Fruit fly (Drosophila melanogaster) whole organism, embryonic: ENCODE data around the gene REG.

ENCODE experiments used
- CG10959 ChIP-seq: fragments of 200-800 bp; sonication (Bioruptor generic); IDR thresholded peaks from 2 replicates; pipeline ENCODE4 v1.3.6; 2022; ENCODE audit warnings: missing biosample characterization, missing genetic modification characterization
- CG11696 ChIP-seq: fragments of 200-800 bp; sonication (Bioruptor generic); IDR thresholded peaks from 2 replicates; pipeline ENCODE4 v1.3.6; 2022; ENCODE audit warnings: missing biosample characterization, missing genetic modification characterization
- CG12219 ChIP-seq: fragments of 200-800 bp; sonication (Bioruptor generic); optimal IDR thresholded peaks from 3 replicates; lab custom pipeline; 2018; ENCODE audit warnings: missing biosample characterization, mild to moderate bottlenecking, missing genetic modification characterization
- CG12299 ChIP-seq: fragments of 200-800 bp; sonication (Bioruptor generic); optimal IDR thresholded peaks from 2 replicates; lab custom pipeline; 2018; ENCODE audit warnings: missing biosample characterization, mild to moderate bottlenecking, missing genetic modification characterization
- CG12769 ChIP-seq: fragments of 200-800 bp; sonication (Bioruptor generic); optimal IDR thresholded peaks from 2 replicates; lab custom pipeline; 2019; ENCODE audit warnings: missing biosample characterization, mild to moderate bottlenecking, missing genetic modification characterization, moderate library complexity
- CG13424 ChIP-seq: fragments of 200-800 bp; sonication (Bioruptor generic); optimal IDR thresholded peaks from 2 replicates; lab custom pipeline; 2019; ENCODE audit warnings: missing biosample characterization, mild to moderate bottlenecking, missing genetic modification characterization, moderate library complexity
- CG15011 ChIP-seq: fragments of 200-800 bp; sonication (Bioruptor generic); optimal IDR thresholded peaks from 3 replicates; lab custom pipeline; 2018; ENCODE audit warnings: missing biosample characterization, mild to moderate bottlenecking, missing genetic modification characterization
- CG1529 ChIP-seq: fragments of 200-800 bp; sonication (Bioruptor generic); optimal IDR thresholded peaks from 3 replicates; lab custom pipeline; 2018; ENCODE audit warnings: missing biosample characterization, missing genetic modification characterization
- CG16815 ChIP-seq: fragments of 200-800 bp; sonication (Bioruptor generic); optimal IDR thresholded peaks from 3 replicates; lab custom pipeline; 2017; ENCODE audit warnings: missing biosample characterization, mild to moderate bottlenecking, missing genetic modification characterization
- CG1832 ChIP-seq: fragments of 200-800 bp; sonication (Bioruptor generic); optimal IDR thresholded peaks from 2 replicates; lab custom pipeline; 2017; ENCODE audit warnings: missing biosample characterization, mild to moderate bottlenecking, missing genetic modification characterization, inconsistent platforms
- CG2199 ChIP-seq: fragments of 200-800 bp; sonication (Bioruptor generic); IDR thresholded peaks from 3 replicates; pipeline ENCODE4 v1.3.6; 2022; ENCODE audit warnings: missing biosample characterization, missing genetic modification characterization
- CG3065 ChIP-seq: fragments of 200-800 bp; sonication (Bioruptor generic); optimal IDR thresholded peaks from 2 replicates; lab custom pipeline; 2016; ENCODE audit warnings: missing biosample characterization, missing genetic modification characterization
- CG33557 ChIP-seq: fragments of 200-800 bp; sonication (Bioruptor generic); optimal IDR thresholded peaks from 2 replicates; lab custom pipeline; 2019; ENCODE audit warnings: missing biosample characterization, mild to moderate bottlenecking, missing genetic modification characterization, moderate library complexity
- CG34422 ChIP-seq: fragments of 200-800 bp; sonication (Bioruptor generic); IDR thresholded peaks from 3 replicates; pipeline ENCODE4 v1.3.6; 2022; ENCODE audit warnings: missing biosample characterization, missing genetic modification characterization
- CG6272 ChIP-seq: fragments of 200-800 bp; sonication (Bioruptor generic); IDR thresholded peaks from 2 replicates; pipeline ENCODE4 v1.3.6; 2022; ENCODE audit warnings: missing biosample characterization, missing genetic modification characterization
- CG8478 ChIP-seq: fragments of >200 bp; optimal IDR thresholded peaks from 2 replicates; lab custom pipeline; 2018
- CG9727 ChIP-seq: fragments of 200-800 bp; sonication (Bioruptor generic); optimal IDR thresholded peaks from 3 replicates; lab custom pipeline; 2017; ENCODE audit warnings: missing biosample characterization, mild to moderate bottlenecking, missing genetic modification characterization
- Deaf1 ChIP-seq: fragments of 200-800 bp; optimal IDR thresholded peaks from 3 replicates; lab custom pipeline; 2019; ENCODE audit warnings: missing biosample characterization, mild to moderate bottlenecking, missing genetic modification characterization, moderate library complexity
- Dek ChIP-seq: fragments of 200-800 bp; sonication (Bioruptor generic); optimal IDR thresholded peaks from 3 replicates; lab custom pipeline; 2019; ENCODE audit warnings: missing biosample characterization, mild to moderate bottlenecking, missing genetic modification characterization, moderate library complexity
- Fer1 ChIP-seq: fragments of 200-800 bp; sonication (Bioruptor generic); optimal IDR thresholded peaks from 2 replicates; lab custom pipeline; 2017; ENCODE audit warnings: missing biosample characterization, mild to moderate bottlenecking, missing genetic modification characterization
- GATAe ChIP-seq: fragments of 200-800 bp; sonication (Bioruptor generic); conservative IDR thresholded peaks from 2 replicates; pipeline ENCODE4 v1.3.6; 2022; ENCODE audit warnings: missing biosample characterization, missing genetic modification characterization
- HLH4C ChIP-seq: fragments of 200-800 bp; sonication (Bioruptor generic); IDR thresholded peaks from 3 replicates; pipeline ENCODE4 v1.3.6; 2022; ENCODE audit warnings: missing biosample characterization, missing genetic modification characterization; ENCODE audit not compliant: partially characterized antibody
- HLH54F ChIP-seq: fragments of 200-800 bp; sonication (Bioruptor generic); optimal IDR thresholded peaks from 3 replicates; lab custom pipeline; 2016; ENCODE audit warnings: missing biosample characterization, missing genetic modification characterization
- Hr3 ChIP-seq: fragments of 200-800 bp; sonication (Bioruptor generic); optimal IDR thresholded peaks from 3 replicates; lab custom pipeline; 2016; ENCODE audit warnings: missing biosample characterization, missing genetic modification characterization
- Hr78 ChIP-seq, 2 experiments: fragments of 200-800 bp in 1 of 2; fragments of >200 bp in 1 of 2; sonication (Bioruptor generic) in 1 of 2; optimal IDR thresholded peaks; 2 replicates each; lab custom pipeline; 2017 to 2019; ENCODE audit warnings: missing biosample characterization in 2 of 2, missing genetic modification characterization in 2 of 2, mild to moderate bottlenecking in 1 of 2, moderate library complexity in 1 of 2
- Kr ChIP-seq: fragments of 200-800 bp; sonication (Bioruptor generic); optimal IDR thresholded peaks from 2 replicates; lab custom pipeline; 2017; ENCODE audit warnings: missing biosample characterization, mild to moderate bottlenecking, missing genetic modification characterization
- MESR4 ChIP-seq: fragments of 200-800 bp; sonication (Bioruptor generic); optimal IDR thresholded peaks from 2 replicates; lab custom pipeline; 2018; ENCODE audit warnings: missing biosample characterization, mild to moderate bottlenecking, missing genetic modification characterization, moderate library complexity
- Side ChIP-seq: fragments of 200-800 bp; sonication (Bioruptor generic); optimal IDR thresholded peaks from 2 replicates; lab custom pipeline; 2016; ENCODE audit warnings: missing biosample characterization, missing genetic modification characterization
- bbx ChIP-seq: fragments of 200-800 bp; sonication (Bioruptor generic); IDR thresholded peaks from 2 replicates; pipeline ENCODE4 v1.3.6; 2022; ENCODE audit warnings: missing biosample characterization, missing genetic modification characterization; ENCODE audit not compliant: partially characterized antibody
- bcd ChIP-seq: fragments of 200-800 bp; sonication (Bioruptor generic); optimal IDR thresholded peaks from 2 replicates; lab custom pipeline; 2017; ENCODE audit warnings: missing biosample characterization, mild to moderate bottlenecking, missing genetic modification characterization
- bigmax ChIP-seq: fragments of 200-800 bp; sonication (Bioruptor generic); optimal IDR thresholded peaks from 2 replicates; lab custom pipeline; 2018; ENCODE audit warnings: missing biosample characterization, mild to moderate bottlenecking, missing genetic modification characterization
- chinmo ChIP-seq: fragments of 200-800 bp; sonication (Bioruptor generic); IDR thresholded peaks from 4 replicates; pipeline ENCODE4 v1.3.6; 2022; ENCODE audit warnings: missing biosample characterization, missing genetic modification characterization; ENCODE audit not compliant: partially characterized antibody
- chm ChIP-seq: fragments of 200-800 bp; sonication (Bioruptor generic); IDR thresholded peaks from 2 replicates; pipeline ENCODE4 v1.3.6; 2022; ENCODE audit warnings: missing biosample characterization, missing genetic modification characterization
- crol ChIP-seq: fragments of 200-800 bp; sonication (Bioruptor generic); IDR thresholded peaks from 2 replicates; pipeline ENCODE4 v1.3.6; 2022; ENCODE audit warnings: missing biosample characterization, missing genetic modification characterization
- dm ChIP-seq: fragments of 200-800 bp; sonication (Bioruptor generic); optimal IDR thresholded peaks from 3 replicates; lab custom pipeline; 2016; ENCODE audit warnings: missing biosample characterization, missing genetic modification characterization
- ewg ChIP-seq: fragments of 200-800 bp; sonication (Bioruptor generic); optimal IDR thresholded peaks from 3 replicates; lab custom pipeline; 2017; ENCODE audit warnings: mild to moderate bottlenecking, missing biosample characterization, missing genetic modification reagents, missing genetic modification characterization
- fd102C ChIP-seq: fragments of 200-800 bp; sonication (Bioruptor generic); optimal IDR thresholded peaks from 2 replicates; lab custom pipeline; 2018; ENCODE audit warnings: missing biosample characterization, mild to moderate bottlenecking, missing genetic modification characterization, moderate library complexity
- ftz-f1 ChIP-seq: fragments of 200-800 bp; sonication (Bioruptor generic); optimal IDR thresholded peaks from 2 replicates; lab custom pipeline; 2016; ENCODE audit warnings: missing biosample characterization, missing genetic modification characterization
- hbn ChIP-seq: fragments of 200-800 bp; sonication (Bioruptor generic); IDR thresholded peaks from 2 replicates; pipeline ENCODE4 v1.3.6; 2022; ENCODE audit warnings: missing biosample characterization, missing genetic modification characterization; ENCODE audit not compliant: partially characterized antibody
- mam ChIP-seq: fragments of 200-800 bp; sonication (Bioruptor generic); optimal IDR thresholded peaks from 3 replicates; lab custom pipeline; 2016; ENCODE audit warnings: missing biosample characterization, missing genetic modification characterization
- nau ChIP-seq: fragments of 200-800 bp; sonication (Bioruptor generic); optimal IDR thresholded peaks from 3 replicates; lab custom pipeline; 2017; ENCODE audit warnings: missing biosample characterization, mild to moderate bottlenecking, missing genetic modification characterization, missing genetic modification reagents
- nerfin-1 ChIP-seq: fragments of 200-800 bp; sonication (Bioruptor generic); optimal IDR thresholded peaks from 3 replicates; lab custom pipeline; 2019; ENCODE audit warnings: missing biosample characterization, mild to moderate bottlenecking, missing genetic modification characterization, moderate library complexity
- nom ChIP-seq: fragments of 200-800 bp; sonication (Bioruptor generic); optimal IDR thresholded peaks from 2 replicates; lab custom pipeline; 2017; ENCODE audit warnings: missing biosample characterization, missing genetic modification characterization, mild to moderate bottlenecking, moderate library complexity, missing genetic modification reagents
- scrt ChIP-seq: fragments of 200-800 bp; sonication (Bioruptor generic); optimal IDR thresholded peaks from 2 replicates; lab custom pipeline; 2018; ENCODE audit warnings: missing biosample characterization, mild to moderate bottlenecking, missing genetic modification characterization, moderate library complexity
- sens ChIP-seq: fragments of 200-800 bp; sonication (Bioruptor generic); peaks from one replicate; lab custom pipeline; 2016; ENCODE audit warnings: missing biosample characterization, missing genetic modification characterization
- sqz ChIP-seq: fragments of 200-800 bp; sonication (Bioruptor generic); optimal IDR thresholded peaks from 3 replicates; lab custom pipeline; 2018; ENCODE audit warnings: missing biosample characterization, mild to moderate bottlenecking, missing genetic modification characterization
- sr ChIP-seq: fragments of 200-800 bp; sonication (Bioruptor generic); IDR thresholded peaks from 3 replicates; pipeline ENCODE4 v1.3.6; 2022; ENCODE audit warnings: missing biosample characterization, missing genetic modification characterization
- sug ChIP-seq: fragments of 200-800 bp; optimal IDR thresholded peaks from 2 replicates; lab custom pipeline; 2019; ENCODE audit warnings: missing biosample characterization, mild to moderate bottlenecking, missing genetic modification characterization, moderate library complexity
- tio ChIP-seq: fragments of 200-800 bp; sonication (Bioruptor generic); optimal IDR thresholded peaks from 2 replicates; lab custom pipeline; 2017; ENCODE audit warnings: missing biosample characterization, missing genetic modification characterization, inconsistent platforms
- twi ChIP-seq: fragments of 200-800 bp; optimal IDR thresholded peaks from 2 replicates; lab custom pipeline; 2019; ENCODE audit warnings: missing biosample characterization, mild to moderate bottlenecking, missing genetic modification characterization, moderate library complexity
- unpg ChIP-seq: fragments of 200-800 bp; sonication (Bioruptor generic); optimal IDR thresholded peaks from 3 replicates; lab custom pipeline; 2018; ENCODE audit warnings: missing biosample characterization, mild to moderate bottlenecking, missing genetic modification characterization, moderate library complexity

REG gene

DNA sequence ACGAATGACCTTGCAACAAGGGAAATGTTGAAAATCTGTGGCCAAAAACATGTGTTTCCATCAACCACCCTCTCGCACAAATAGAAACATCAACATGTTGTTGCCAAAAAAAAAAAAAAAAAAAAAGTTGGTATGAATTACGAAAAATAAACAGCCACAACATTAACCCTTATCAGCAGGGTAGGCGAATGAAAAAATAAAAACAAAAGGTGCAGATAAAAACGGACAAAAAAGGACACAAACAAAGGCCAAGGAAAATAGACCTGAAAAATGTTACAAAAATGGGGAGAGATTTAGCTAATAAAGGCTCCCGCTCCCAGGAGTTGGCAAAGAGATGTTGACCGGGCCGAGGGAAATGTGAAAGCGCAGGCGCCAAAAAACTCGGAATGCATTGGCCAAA, 2.7 kb upstream of the REG start:
- TF ChIP-seq Fer1 (GFP tag; lab: Kevin White, UChicago) (no peak), tio (no peak), CG6272 (GFP tag; lab: Robert Waterston, UW) (no peak), CG9727 (GFP tag; lab: Kevin White, UChicago) (no peak), Deaf1 (tag; lab: Kevin White, UChicago) (no peak), sqz (GFP tag; lab: Kevin White, UChicago) (peak; percentile 47), hbn (GFP tag; lab: Robert Waterston, UW) (no peak), CG11696 (GFP tag; lab: Robert Waterston, UW) (no peak), Dek (tag; lab: Kevin White, UChicago) (no peak), CG12299 (tag; lab: Kevin White, UChicago) (no peak), Kr (GFP tag; lab: Kevin White, UChicago) (no peak), mam (no peak), scrt (GFP tag; lab: Kevin White, UChicago) (peak; percentile 26), HLH54F (no peak), Side (GFP tag; lab: Kevin White, UChicago) (no peak), sug (no peak), nerfin-1 (tag; lab: Kevin White, UChicago) (no peak), unpg (GFP tag; lab: Kevin White, UChicago) (no peak), CG3065 (GFP tag; lab: Kevin White, UChicago) (no peak), CG8478 (lab: Kevin White, UChicago) (no peak), nom (GFP tag; lab: Kevin White, UChicago) (peak; percentile 76), CG33557 (GFP tag; lab: Kevin White, UChicago) (no peak), CG16815 (no peak), ewg (GFP tag; lab: Kevin White, UChicago) (peak; percentile 15), CG12769 (no peak), CG15011 (GFP tag; lab: Kevin White, UChicago) (no peak)

DNA sequence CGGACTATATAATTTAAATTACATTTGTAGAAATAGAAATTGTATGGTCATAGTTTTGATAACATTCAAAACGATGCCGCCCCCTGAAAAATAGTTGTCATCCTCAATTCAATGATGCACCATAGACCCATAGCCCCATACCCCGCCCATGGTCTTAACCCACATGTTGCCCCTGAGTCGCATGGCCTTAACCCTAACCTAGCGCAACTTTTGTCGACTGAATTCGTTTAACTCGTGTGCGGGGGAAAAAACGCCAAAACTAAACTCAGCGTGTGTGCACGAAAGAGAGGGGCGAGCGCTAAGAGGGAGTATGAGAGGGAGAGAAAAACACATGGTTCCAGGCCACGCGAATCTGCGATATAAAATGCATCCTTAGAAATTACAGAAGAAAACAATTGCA, 1.7 kb upstream of the REG start:
- no peak for TF ChIP-seq fd102C (GFP tag; lab: Kevin White, UChicago)
- no peak for TF ChIP-seq GATAe (GFP tag; lab: Robert Waterston, UW)
- TF ChIP-seq ftz-f1 (GFP tag; lab: Kevin White, UChicago), result peak; percentile 49
- peak; percentile 26; the same call in 1 of the 3 replicates for TF ChIP-seq CG34422 (GFP tag; lab: Robert Waterston, UW)
- peak; percentile 57; the same call in 2 of the 3 replicates for TF ChIP-seq sr (GFP tag; lab: Robert Waterston, UW)
- TF ChIP-seq Hr78 (GFP tag; optimal IDR thresholded peaks at IDR 0.05; lab: Kevin White, UChicago), result peak in 1 of 2 experiments; percentile 22
- TF ChIP-seq dm (GFP tag; lab: Kevin White, UChicago), result peak; percentile 27
- TF ChIP-seq scrt (GFP tag; lab: Kevin White, UChicago), result peak; percentile 14
- no peak for TF ChIP-seq Hr3
- TF ChIP-seq crol (GFP tag; lab: Robert Waterston, UW), result peak; percentile 41
- peak; percentile 53 for TF ChIP-seq CG10959 (GFP tag; lab: Robert Waterston, UW)
- 0 out of 3 replicates have a peak, but pooled peaks have one; percentile 7 for TF ChIP-seq HLH4C (GFP tag; lab: Robert Waterston, UW)
- peak; percentile 9 for TF ChIP-seq sens (GFP tag; lab: Kevin White, UChicago)
- peak; percentile 51 for TF ChIP-seq twi (tag; lab: Kevin White, UChicago)
- peak; percentile 28 for TF ChIP-seq bigmax (GFP tag; lab: Kevin White, UChicago)
- no peak for TF ChIP-seq CG13424 (tag; lab: Kevin White, UChicago)
- TF ChIP-seq nau (GFP tag; lab: Kevin White, UChicago), result no peak
- TF ChIP-seq chm (GFP tag; lab: Robert Waterston, UW), result no peak
- peak; percentile 11; the same call in 1 of the 2 replicates for TF ChIP-seq bbx (GFP tag; lab: Robert Waterston, UW)
- TF ChIP-seq CG2199 (GFP tag; lab: Robert Waterston, UW), result 0 out of 3 replicates have a peak, but pooled peaks have one; percentile 37
- TF ChIP-seq CG12219 (GFP tag; lab: Kevin White, UChicago), result no peak
- 0 out of 4 replicates have a peak, but pooled peaks have one; percentile 29 for TF ChIP-seq chinmo (GFP tag; lab: Robert Waterston, UW)
- no peak for TF ChIP-seq CG1529 (GFP tag; lab: Kevin White, UChicago)
- no peak for TF ChIP-seq bcd (GFP tag; lab: Kevin White, UChicago)
- no peak for TF ChIP-seq MESR4 (GFP tag; lab: Kevin White, UChicago)
- TF ChIP-seq CG1832 (GFP tag; lab: Kevin White, UChicago), result peak; percentile 29
